In the genomic region with DNA sequence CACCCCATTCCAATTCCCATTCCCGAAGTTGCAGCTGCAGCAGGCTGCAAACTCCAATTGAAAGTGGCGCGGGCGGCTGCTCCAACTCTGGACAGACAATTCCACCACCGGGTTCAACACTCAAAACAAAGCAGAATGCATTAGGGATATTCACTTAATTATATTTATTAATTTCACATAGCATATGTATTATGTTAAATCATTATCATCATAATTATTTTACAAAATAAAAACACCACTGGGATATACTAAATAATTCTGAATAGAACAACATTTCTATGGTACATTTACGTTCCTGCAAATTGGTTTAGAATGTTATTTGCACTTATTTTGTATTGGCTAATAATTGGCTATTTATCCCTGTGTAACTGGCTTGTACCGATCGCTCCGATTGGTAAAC, we compare ENCODE assay signal across 3 fruit fly cellular contexts.
TF ChIP-seq lines count a peak whose summit lies in the region.

No protein-coding gene starts in this region.

TF ChIP-seq in whole organism, prepupa, 60 proteins besides CTCF, POLR2A, EP300 and RAD21 (continues in another document):
- TF ChIP-seq vri (GFP tag; optimal IDR thresholded peaks at IDR 0.05; lab: Kevin White, UChicago): no peak
- peak; percentile 34 for TF ChIP-seq esn (GFP tag; optimal IDR thresholded peaks at IDR 0.05; lab: Kevin White, UChicago)
- peak; percentile 37 for TF ChIP-seq CG6276 (GFP tag; optimal IDR thresholded peaks at IDR 0.05; lab: Kevin White, UChicago)
- TF ChIP-seq Eip78C (GFP tag; lab: Kevin White, UChicago): peak; percentile 78
- TF ChIP-seq CG6163 (GFP tag; IDR thresholded peaks at IDR 0.05; lab: Robert Waterston, UW): no peak
- peak; percentile 48 for TF ChIP-seq Hr4 (GFP tag; optimal IDR thresholded peaks at IDR 0.05; lab: Kevin White, UChicago)
- TF ChIP-seq lz (GFP tag; optimal IDR thresholded peaks at IDR 0.05; lab: Kevin White, UChicago): no peak
- no peak for TF ChIP-seq CG6854 (GFP tag; optimal IDR thresholded peaks at IDR 0.05; lab: Kevin White, UChicago)
- peak; percentile 67; the same call in 2 of the 3 replicates for TF ChIP-seq CG8119 (GFP tag; IDR thresholded peaks at IDR 0.05; lab: Robert Waterston, UW)
- TF ChIP-seq svp (GFP tag; lab: Kevin White, UChicago): peak; percentile 46
- no peak for TF ChIP-seq CG11762 (GFP tag; optimal IDR thresholded peaks at IDR 0.05; lab: Kevin White, UChicago; ENCODE audit: insufficient read depth)
- no peak for TF ChIP-seq net (GFP tag; optimal IDR thresholded peaks at IDR 0.05; lab: Kevin White, UChicago)
- peak; percentile 18 for TF ChIP-seq spab (GFP tag; optimal IDR thresholded peaks at IDR 0.05; lab: Kevin White, UChicago)
- no peak for TF ChIP-seq salr (GFP tag; optimal IDR thresholded peaks at IDR 0.05; lab: Kevin White, UChicago)
- TF ChIP-seq Sox14 (GFP tag; optimal IDR thresholded peaks at IDR 0.05; lab: Kevin White, UChicago): no peak
- peak; percentile 4 for TF ChIP-seq Smox (GFP tag; optimal IDR thresholded peaks at IDR 0.05; lab: Kevin White, UChicago)
- TF ChIP-seq CG4318 (GFP tag; optimal IDR thresholded peaks at IDR 0.05; lab: Kevin White, UChicago): peak; percentile 13
- no peak for TF ChIP-seq CG31627 (GFP tag; optimal IDR thresholded peaks at IDR 0.05; lab: Kevin White, UChicago)
- TF ChIP-seq achi (GFP tag; optimal IDR thresholded peaks at IDR 0.05; lab: Kevin White, UChicago): peak; percentile 14
- no peak for TF ChIP-seq CG6792 (GFP tag; optimal IDR thresholded peaks at IDR 0.05; lab: Kevin White, UChicago)
- TF ChIP-seq Eip75B (GFP tag; optimal IDR thresholded peaks at IDR 0.05; lab: Kevin White, UChicago): no peak
- peak; percentile 12 for TF ChIP-seq CG3919 (GFP tag; optimal IDR thresholded peaks at IDR 0.05; lab: Kevin White, UChicago)
- TF ChIP-seq OdsH (GFP tag; optimal IDR thresholded peaks at IDR 0.05; lab: Kevin White, UChicago): peak; percentile 36
- TF ChIP-seq CG16779 (tag; optimal IDR thresholded peaks at IDR 0.05; lab: Kevin White, UChicago): no peak
- TF ChIP-seq CG32006 (GFP tag; optimal IDR thresholded peaks at IDR 0.05; lab: Kevin White, UChicago): peak; percentile 43
- peak; percentile 14 for TF ChIP-seq CG10669 (GFP tag; optimal IDR thresholded peaks at IDR 0.05; lab: Kevin White, UChicago)
- peak; percentile 40 for TF ChIP-seq Met (GFP tag; optimal IDR thresholded peaks at IDR 0.05; lab: Kevin White, UChicago)
- no peak for TF ChIP-seq CG8632 (GFP tag; optimal IDR thresholded peaks at IDR 0.05; lab: Kevin White, UChicago)
- peak; percentile 16 for TF ChIP-seq pdm3 (GFP tag; optimal IDR thresholded peaks at IDR 0.05; lab: Kevin White, UChicago)
- TF ChIP-seq Ets96B (tag; optimal IDR thresholded peaks at IDR 0.05; lab: Kevin White, UChicago): peak; percentile 57

TF ChIP-seq in whole organism, pupa, 21 proteins besides CTCF, POLR2A, EP300 and RAD21:
- TF ChIP-seq CG17806 (tag; optimal IDR thresholded peaks at IDR 0.05; lab: Kevin White, UChicago) (peak; percentile 49), CG34367 (tag; optimal IDR thresholded peaks at IDR 0.05; lab: Kevin White, UChicago) (no peak), rn (GFP tag; IDR thresholded peaks at IDR 0.05; lab: Robert Waterston, UW) (no peak), CG4496 (GFP tag; IDR thresholded peaks at IDR 0.05; lab: Robert Waterston, UW) (no peak), CG14655 (GFP tag; optimal IDR thresholded peaks at IDR 0.05; lab: Kevin White, UChicago) (peak; percentile 54), CG8301 (tag; optimal IDR thresholded peaks at IDR 0.05; lab: Kevin White, UChicago) (peak; percentile 39), D1 (tag; optimal IDR thresholded peaks at IDR 0.05; lab: Kevin White, UChicago) (no peak), Ets98B (GFP tag; IDR thresholded peaks at IDR 0.05; lab: Robert Waterston, UW) (no peak), fd96Ca (GFP tag; IDR thresholded peaks at IDR 0.05; lab: Robert Waterston, UW) (no peak), Pif1B (GFP tag; optimal IDR thresholded peaks at IDR 0.05; lab: Kevin White, UChicago) (no peak), CG15710 (tag; optimal IDR thresholded peaks at IDR 0.05; lab: Kevin White, UChicago) (peak; percentile 41), CG8159 (tag; optimal IDR thresholded peaks at IDR 0.05; lab: Kevin White, UChicago) (peak; percentile 58), Snoo (tag; optimal IDR thresholded peaks at IDR 0.05; lab: Kevin White, UChicago) (no peak), Pif1A (GFP tag; optimal IDR thresholded peaks at IDR 0.05; lab: Kevin White, UChicago) (no peak), CG9948 (tag; optimal IDR thresholded peaks at IDR 0.05; lab: Kevin White, UChicago) (peak; percentile 46), gl (tag; optimal IDR thresholded peaks at IDR 0.05; lab: Kevin White, UChicago) (no peak), CG12605 (GFP tag; IDR thresholded peaks at IDR 0.05; lab: Robert Waterston, UW) (no peak), CG13204 (GFP tag; optimal IDR thresholded peaks at IDR 0.05; lab: Kevin White, UChicago) (no peak)
TF ChIP-seq in whole organism, pupa: peak in this region for 6.

TF ChIP-seq in whole organism, wandering third instar larva, 38 proteins besides CTCF, POLR2A, EP300 and RAD21:
- TF ChIP-seq CG9705 (GFP tag; optimal IDR thresholded peaks at IDR 0.05; lab: Kevin White, UChicago) (no peak), Dfd (GFP tag; optimal IDR thresholded peaks at IDR 0.05; lab: Kevin White, UChicago) (no peak), Rel (GFP tag; optimal IDR thresholded peaks at IDR 0.05; lab: Kevin White, UChicago) (no peak), Rel (tag; optimal IDR thresholded peaks at IDR 0.05; lab: Kevin White, UChicago) (no peak), brk (GFP tag; optimal IDR thresholded peaks at IDR 0.05; lab: Kevin White, UChicago) (no peak), dsf (GFP tag; optimal IDR thresholded peaks at IDR 0.05; lab: Kevin White, UChicago; ENCODE audit: borderline replicate concordance) (no peak), jim (GFP tag; optimal IDR thresholded peaks at IDR 0.05; lab: Kevin White, UChicago) (no peak), Myc (optimal IDR thresholded peaks at IDR 0.05; lab: Kevin White, UChicago) (no peak), Dif (GFP tag; optimal IDR thresholded peaks at IDR 0.05; lab: Kevin White, UChicago; ENCODE audit: partially characterized antibody) (no peak), fru (GFP tag; optimal IDR thresholded peaks at IDR 0.05; lab: Kevin White, UChicago) (peak; percentile 15), lola (GFP tag; optimal IDR thresholded peaks at IDR 0.05; lab: Kevin White, UChicago) (no peak), N (GFP tag; optimal IDR thresholded peaks at IDR 0.05; lab: Kevin White, UChicago) (no peak), woc (GFP tag; optimal IDR thresholded peaks at IDR 0.05; lab: Kevin White, UChicago) (no peak), CG32264 (GFP tag; optimal IDR thresholded peaks at IDR 0.05; lab: Kevin White, UChicago) (no peak), sage (GFP tag; optimal IDR thresholded peaks at IDR 0.05; lab: Kevin White, UChicago) (no peak), GATAd (GFP tag; optimal IDR thresholded peaks at IDR 0.05; lab: Kevin White, UChicago) (no peak), ey (GFP tag; optimal IDR thresholded peaks at IDR 0.05; lab: Kevin White, UChicago) (peak; percentile 4), tai (GFP tag; optimal IDR thresholded peaks at IDR 0.05; lab: Kevin White, UChicago) (no peak), sv (GFP tag; optimal IDR thresholded peaks at IDR 0.05; lab: Kevin White, UChicago) (no peak), usp (GFP tag; optimal IDR thresholded peaks at IDR 0.05; lab: Kevin White, UChicago) (no peak), Sp1 (GFP tag; optimal IDR thresholded peaks at IDR 0.05; lab: Kevin White, UChicago) (peak; percentile 32), pan (optimal IDR thresholded peaks at IDR 0.05; lab: Kevin White, UChicago) (no peak), Jra (GFP tag; optimal IDR thresholded peaks at IDR 0.05; lab: Kevin White, UChicago) (no peak), psq (GFP tag; optimal IDR thresholded peaks at IDR 0.05; lab: Kevin White, UChicago) (peak; percentile 3), h (GFP tag; optimal IDR thresholded peaks at IDR 0.05; lab: Kevin White, UChicago) (peak; percentile 14), Abd-B (GFP tag; optimal IDR thresholded peaks at IDR 0.05; lab: Kevin White, UChicago) (no peak), foxo (GFP tag; optimal IDR thresholded peaks at IDR 0.05; lab: Kevin White, UChicago) (peak in 1 of 2 experiments; percentile 13), dl (GFP tag; optimal IDR thresholded peaks at IDR 0.05; lab: Kevin White, UChicago; ENCODE audit: insufficient read depth in 1 of 2, partially characterized antibody in 2 of 2) (no peak), Hnf4 (GFP tag; optimal IDR thresholded peaks at IDR 0.05; lab: Kevin White, UChicago) (no peak), HLH106 (tag; optimal IDR thresholded peaks at IDR 0.05; lab: Kevin White, UChicago) (peak; percentile 35), rgr (GFP tag; optimal IDR thresholded peaks at IDR 0.05; lab: Kevin White, UChicago) (no peak), CrebA (GFP tag; optimal IDR thresholded peaks at IDR 0.05; lab: Kevin White, UChicago; ENCODE audit: borderline replicate concordance) (no peak), br (GFP tag; optimal IDR thresholded peaks at IDR 0.05; lab: Kevin White, UChicago) (no peak)

Comparison
In these comparisons a context has a peak if more than half of its experiments do, and no peak if none do; other contexts are left out.
1. Of the 1 proteins assayed by ChIP-seq in both whole organism, prepupa and whole organism, wandering third instar larva: peak only in whole organism, prepupa: OdsH; only in whole organism, wandering third instar larva: none; in both: none; in neither: 0.